Worm (Caenorhabditis elegans): ENCODE data around the gene T14B4.8.

T14B4.8 gene

DNA sequence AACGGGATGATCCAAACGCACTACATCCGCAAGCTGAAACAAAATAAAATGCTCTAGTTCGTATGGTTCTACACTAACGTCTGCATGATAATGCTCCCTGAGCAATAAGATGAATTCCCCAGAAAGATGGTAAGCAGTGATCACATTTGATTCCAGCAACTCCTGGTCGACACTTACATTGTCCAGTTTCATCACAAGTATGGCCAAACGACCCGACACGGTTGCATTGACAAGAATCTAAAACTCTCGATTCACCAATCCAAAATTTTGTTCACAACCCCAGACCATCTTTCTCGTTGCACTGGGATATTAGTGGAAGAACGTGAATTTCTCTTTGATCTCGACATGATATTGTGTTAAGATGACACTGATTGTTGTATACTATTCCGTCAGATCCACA is 40.8 kb upstream of the T14B4.8 start:
- no peak for TF ChIP-seq pat-9 (tag; optimal IDR thresholded peaks at IDR 0.05)
- TF ChIP-seq zip-5 (tag; optimal IDR thresholded peaks at IDR 0.05), result no peak
- no peak for TF ChIP-seq K09A11.1 (tag; optimal IDR thresholded peaks at IDR 0.05; ENCODE audit: insufficient read depth)
- no peak for TF ChIP-seq ceh-19 (GFP tag; optimal IDR thresholded peaks at IDR 0.05)
- no peak for TF ChIP-seq dve-1 (tag; optimal IDR thresholded peaks at IDR 0.05)
- no peak for TF ChIP-seq ref-2 (tag; optimal IDR thresholded peaks at IDR 0.05)
- no peak for TF ChIP-seq ceh-34 (tag; optimal IDR thresholded peaks at IDR 0.05)
- no peak for TF ChIP-seq pag-3 (tag; optimal IDR thresholded peaks at IDR 0.05; ENCODE audit: borderline replicate concordance)

DNA sequence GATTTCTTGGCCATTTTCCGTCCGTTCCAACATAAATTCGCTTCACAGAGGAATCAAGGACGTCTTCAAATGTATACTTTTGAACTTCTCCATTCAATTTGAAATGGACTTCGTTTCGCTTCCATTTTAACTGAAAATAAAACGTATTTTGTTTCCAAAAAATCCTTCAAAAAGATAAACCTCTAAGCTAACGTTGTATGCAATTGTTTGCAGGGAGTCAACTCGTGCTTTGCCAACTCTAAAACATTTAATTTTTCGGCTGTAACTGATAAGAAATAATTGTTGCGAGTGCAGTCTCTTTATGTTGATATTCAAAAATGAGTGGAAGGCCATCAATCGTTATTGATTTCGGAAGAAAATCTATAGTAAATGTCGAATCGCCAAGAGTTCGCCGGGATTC is 38.8 kb upstream of the T14B4.8 start, which contains the start of gene F41G3.18:
Gene F41G3.18 (plus strand): TSS at position 301 of the 400 bp plus-strand sequence.
- TF ChIP-seq elt-4 (tag; optimal IDR thresholded peaks at IDR 0.05), result no peak
- no peak for TF ChIP-seq ceh-24 (tag; optimal IDR thresholded peaks at IDR 0.05)
- no peak for TF ChIP-seq K02D7.2 (tag; optimal IDR thresholded peaks at IDR 0.05)
- TF ChIP-seq ceh-9 (tag; optimal IDR thresholded peaks at IDR 0.05), result no peak
- no peak for TF ChIP-seq K09A11.1 (tag; optimal IDR thresholded peaks at IDR 0.05; ENCODE audit: insufficient read depth)
- no peak for TF ChIP-seq hlh-30 (tag; optimal IDR thresholded peaks at IDR 0.05; ENCODE audit: insufficient read depth)
- TF ChIP-seq pax-1 (tag; optimal IDR thresholded peaks at IDR 0.05), result no peak
- TF ChIP-seq ama-1 (optimal IDR thresholded peaks at IDR 0.05), result no peak
- TF ChIP-seq ceh-22 (tag; optimal IDR thresholded peaks at IDR 0.05), result no peak
- no peak for TF ChIP-seq hlh-13 (GFP tag; optimal IDR thresholded peaks at IDR 0.05)
- TF ChIP-seq ets-4 (tag; optimal IDR thresholded peaks at IDR 0.05), result no peak

DNA sequence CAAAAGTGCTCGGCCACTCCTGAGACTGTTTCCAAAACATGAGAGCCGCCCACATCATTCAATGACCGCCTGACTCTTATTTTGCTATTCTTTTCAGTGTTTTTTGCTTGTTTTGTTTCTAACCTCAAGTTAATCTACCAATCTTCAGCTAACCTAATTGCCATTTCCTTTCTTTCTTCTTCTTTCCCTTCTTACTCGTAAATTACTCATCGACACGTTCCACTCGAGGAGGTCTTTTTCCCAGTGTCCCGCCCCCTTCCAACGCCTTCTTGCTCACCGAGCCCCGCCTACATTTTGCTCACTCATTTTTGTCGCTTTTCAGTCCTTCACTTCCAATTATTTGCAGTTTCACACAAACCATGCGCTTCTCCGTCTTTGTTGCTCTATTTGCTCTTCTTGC is 35.5 kb upstream of the T14B4.8 start, which contains the start of gene nlp-50:
Gene nlp-50 (plus strand): TSS at position 301 of the 400 bp plus-strand sequence.
- no peak for TF ChIP-seq syd-9 (tag; optimal IDR thresholded peaks at IDR 0.05)
- no peak for TF ChIP-seq hlh-6 (tag; optimal IDR thresholded peaks at IDR 0.05)
- TF ChIP-seq ceh-2 (tag; optimal IDR thresholded peaks at IDR 0.05), result no peak
- TF ChIP-seq ama-1 (optimal IDR thresholded peaks at IDR 0.05), result no peak
- TF ChIP-seq ceh-6 (GFP tag; optimal IDR thresholded peaks at IDR 0.05), result no peak
- no peak for TF ChIP-seq madf-2 (tag; optimal IDR thresholded peaks at IDR 0.05)
- TF ChIP-seq pros-1 (tag; optimal IDR thresholded peaks at IDR 0.05), result no peak

DNA sequence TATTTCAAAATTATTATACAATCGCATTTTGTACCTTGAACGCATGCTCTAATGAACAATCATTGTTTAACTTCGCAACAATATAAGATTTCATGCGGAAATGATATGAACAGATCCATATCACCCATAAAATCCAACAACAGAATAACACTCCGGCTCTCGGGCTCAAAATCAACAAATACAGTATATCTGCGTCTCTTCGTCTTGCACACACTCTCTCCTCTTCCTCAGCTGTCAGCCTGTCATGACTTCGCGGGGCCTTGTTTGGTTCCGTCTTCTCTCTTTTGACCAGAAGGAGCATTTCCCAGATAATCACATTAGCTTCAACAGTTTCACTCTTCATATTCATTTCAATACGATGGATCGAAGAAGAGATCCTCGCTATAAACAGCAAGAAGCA is 27.0 kb upstream of the T14B4.8 start, which contains the start of gene F41G3.3:
Gene F41G3.3 (plus strand): TSS at position 301 of the 400 bp plus-strand sequence.
- TF ChIP-seq ahr-1 (tag; optimal IDR thresholded peaks at IDR 0.05) (no peak), npax-4 (tag; optimal IDR thresholded peaks at IDR 0.05) (no peak), che-1 (tag; optimal IDR thresholded peaks at IDR 0.05) (no peak), nhr-11 (tag; optimal IDR thresholded peaks at IDR 0.05) (no peak), odd-2 (tag; optimal IDR thresholded peaks at IDR 0.05) (no peak), syd-9 (tag; optimal IDR thresholded peaks at IDR 0.05) (no peak), ceh-14 (tag; optimal IDR thresholded peaks at IDR 0.05) (no peak), pax-1 (tag; optimal IDR thresholded peaks at IDR 0.05) (no peak), pros-1 (tag; optimal IDR thresholded peaks at IDR 0.05) (no peak)

DNA sequence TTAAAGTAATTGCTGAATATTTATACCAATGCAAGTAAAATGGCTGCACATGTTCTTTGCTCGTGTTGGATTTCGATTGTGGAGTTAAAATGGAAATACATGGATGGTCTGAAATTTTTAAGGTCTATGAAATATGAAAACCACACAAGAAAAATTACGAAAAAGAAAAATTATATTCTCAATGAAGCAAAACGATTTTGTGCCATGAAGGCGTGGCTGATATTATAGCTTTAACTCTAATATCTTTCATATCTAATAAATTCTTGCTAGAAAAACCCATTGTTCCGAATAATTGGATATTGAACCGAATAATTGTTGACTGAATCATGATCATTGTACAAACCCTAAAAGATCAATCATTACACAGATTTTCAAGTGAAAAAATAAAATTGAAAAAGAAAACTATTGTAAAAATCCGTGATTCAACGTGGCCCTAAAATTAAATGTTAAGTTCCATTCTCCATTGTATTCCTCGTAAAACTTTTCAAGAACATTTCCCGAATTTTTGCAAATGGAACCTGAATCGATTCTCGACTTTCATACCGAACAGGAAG is 25.6 kb upstream of the T14B4.8 start, which contains the start of the genes srx-95 and fis-1:
Gene srx-95 (minus strand): TSS at position 101 of the 554 bp plus-strand sequence.
Gene fis-1 (plus strand): TSS at position 504 of the 554 bp plus-strand sequence.
- TF ChIP-seq Y22D7AL.16 (tag; optimal IDR thresholded peaks at IDR 0.05) (no peak), madf-2 (tag; optimal IDR thresholded peaks at IDR 0.05) (no peak), dve-1 (tag; optimal IDR thresholded peaks at IDR 0.05) (no peak), unc-86 (tag; optimal IDR thresholded peaks at IDR 0.05) (no peak), pha-2 (tag; optimal IDR thresholded peaks at IDR 0.05) (no peak), ttx-3 (tag; optimal IDR thresholded peaks at IDR 0.05) (no peak), hlh-30 (tag; optimal IDR thresholded peaks at IDR 0.05; ENCODE audit: insufficient read depth) (no peak), pha-4 (tag; optimal IDR thresholded peaks at IDR 0.05) (no peak), eyg-1 (tag; optimal IDR thresholded peaks at IDR 0.05) (no peak), elt-4 (tag; optimal IDR thresholded peaks at IDR 0.05) (no peak), ceh-48 (tag; optimal IDR thresholded peaks at IDR 0.05) (no peak), hlh-6 (tag; optimal IDR thresholded peaks at IDR 0.05) (no peak), dmd-4 (tag; optimal IDR thresholded peaks at IDR 0.05; ENCODE audit: borderline replicate concordance) (no peak), ceh-24 (tag; optimal IDR thresholded peaks at IDR 0.05) (no peak), npax-4 (tag; optimal IDR thresholded peaks at IDR 0.05) (no peak), pros-1 (tag; optimal IDR thresholded peaks at IDR 0.05) (no peak)

Data from whole organism, late embryonic.